Worm (Caenorhabditis elegans): ENCODE results near the gene ugt-35.

DNA sequence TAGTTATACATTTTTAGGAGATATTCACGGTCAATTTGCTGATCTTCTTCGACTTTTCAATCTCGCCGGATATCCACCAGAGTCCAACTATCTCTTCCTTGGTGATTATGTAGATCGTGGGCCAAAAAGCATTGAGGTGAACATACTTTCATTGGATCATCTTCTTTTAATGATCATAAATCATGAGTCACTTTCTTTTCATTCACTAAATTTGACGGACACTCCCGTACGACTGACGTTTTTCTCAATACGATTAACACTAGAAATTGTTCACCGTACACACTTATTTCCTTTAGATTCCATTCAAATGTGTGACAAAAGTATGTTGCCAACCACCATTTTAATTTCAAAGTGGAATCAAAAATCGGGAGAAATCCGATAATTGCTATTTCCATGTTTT, 48.8 kb upstream of the ugt-35 start:
- TF ChIP-seq tbx-11 (GFP tag; IDR thresholded peaks at IDR 0.05) = no peak
- TF ChIP-seq hnd-1 (tag; optimal IDR thresholded peaks at IDR 0.05) = no peak
- no peak for TF ChIP-seq flt-1 (GFP tag; IDR thresholded peaks at IDR 0.05)
- TF ChIP-seq sea-1 (GFP tag; conservative IDR thresholded peaks at IDR 0.05) = no peak
- no peak for TF ChIP-seq ama-1 (optimal IDR thresholded peaks at IDR 0.05)
- TF ChIP-seq hmg-4 (GFP tag; optimal IDR thresholded peaks at IDR 0.05) = no peak
- no peak for TF ChIP-seq ceh-13 (GFP tag; optimal IDR thresholded peaks at IDR 0.05)

Data from whole organism, early embryonic.